Worm (Caenorhabditis elegans) whole organism, L3 larva: ENCODE measurements around the gene zyg-9.

ENCODE experiments used
- ceh-16 ChIP-seq: sonication (generic microtip); optimal IDR thresholded peaks from 2 replicates; lab custom pipeline; 2017; ENCODE audit warnings: missing biosample characterization, missing genetic modification characterization
- ceh-82 ChIP-seq: fragments of 150-350 bp; optimal IDR thresholded peaks from 2 replicates; lab custom pipeline; 2014; ENCODE audit warnings: missing biosample characterization, missing genetic modification characterization
- elt-3 ChIP-seq, 3 experiments: fragments of 150-350 bp in 1 of 3; sonication (generic microtip) in 2 of 3; optimal IDR thresholded peaks; 2 replicates in 2 of 3; 4 replicates in 1 of 3; lab custom pipeline; 2014 to 2017; ENCODE audit warnings: missing biosample characterization in 3 of 3, missing genetic modification characterization in 3 of 3
- nhr-67 ChIP-seq: fragments of 150-350 bp; optimal IDR thresholded peaks from 2 replicates; lab custom pipeline; 2014; ENCODE audit warnings: missing biosample characterization, missing genetic modification characterization
- pha-4 ChIP-seq: fragments of 150-350 bp; optimal IDR thresholded peaks from 2 replicates; lab custom pipeline; 2014; ENCODE audit warnings: missing biosample characterization, missing genetic modification reagents, missing genetic modification characterization

- TF ChIP-seq ceh-82 (tag; lab: Kevin White, UChicago) (no peak), pha-4 (tag; lab: Kevin White, UChicago) (no peak), nhr-67 (no peak), ceh-16 (tag; lab: Kevin White, UChicago) (no peak), elt-3 (tag; optimal IDR thresholded peaks at IDR 0.05; lab: Kevin White, UChicago) (no peak)
Observed at ce11 chrII:8435005-8435404, 22.6 kb upstream of the zyg-9 start, which contains the start of gene acp-4.
